Worm (Caenorhabditis elegans): Measurements from ENCODE around the gene cap-1.

ce11 chrIV:7245592-7245991, 15.6 kb upstream of the cap-1 start:
- no peak for TF ChIP-seq lin-26 (GFP tag; IDR thresholded peaks at IDR 0.05)
- TF ChIP-seq gei-17 (GFP tag; optimal IDR thresholded peaks at IDR 0.05) = no peak
- TF ChIP-seq efl-1 (GFP tag; optimal IDR thresholded peaks at IDR 0.05) = no peak

All from whole organism, young adult.